Worm (Caenorhabditis elegans): Measurements from ENCODE around the gene nmr-2.

- TF ChIP-seq klf-2 (GFP tag; conservative IDR thresholded peaks at IDR 0.05) (no peak), ref-1 (GFP tag; conservative IDR thresholded peaks at IDR 0.05) (no peak), ztf-23 (GFP tag; IDR thresholded peaks at IDR 0.05) (no peak)
These were observed 5.5 kb upstream of the nmr-2 start for ce11 chrV:15016795-15017429.

All from whole organism, midembryonic.